Worm (Caenorhabditis elegans) whole organism, young adult: Measurements from ENCODE around the gene W10C6.2.

Source experiments
- B0019.2 ChIP-seq: fragments of 200-800 bp; sonication (Bioruptor generic); conservative IDR thresholded peaks from 2 replicates; pipeline ENCODE4 v1.3.6; 2022; ENCODE audit warnings: missing genetic modification reagents, missing genetic modification characterization, missing compliant biosample characterization
- B0336.3 ChIP-seq: fragments of 200-800 bp; sonication (Bioruptor generic); IDR thresholded peaks from 2 replicates; pipeline ENCODE4 v1.3.6; 2022; ENCODE audit warnings: missing genetic modification characterization, missing compliant biosample characterization
- C06A6.2 ChIP-seq: fragments of 200-800 bp; sonication (Bioruptor generic); conservative IDR thresholded peaks from 2 replicates; pipeline ENCODE4 v1.3.6; 2022; ENCODE audit warnings: missing genetic modification characterization, missing compliant biosample characterization
- F10E7.11 ChIP-seq: sonication (generic microtip); optimal IDR thresholded peaks from 2 replicates; lab custom pipeline; 2017; ENCODE audit warnings: mild to moderate bottlenecking, missing genetic modification characterization, moderate library complexity, missing compliant biosample characterization
- F52B5.7 ChIP-seq: sonication (generic microtip); optimal IDR thresholded peaks from 2 replicates; lab custom pipeline; 2016; ENCODE audit warnings: mild to moderate bottlenecking, missing genetic modification characterization, missing compliant biosample characterization
- K11D2.4 ChIP-seq: fragments of 200-800 bp; sonication (Bioruptor generic); IDR thresholded peaks from 2 replicates; pipeline ENCODE4 v1.3.6; 2022; ENCODE audit warnings: missing genetic modification reagents, missing genetic modification characterization, missing compliant biosample characterization
- Y67H2A.10 ChIP-seq: fragments of 200-800 bp; sonication (Bioruptor generic); conservative IDR thresholded peaks from 2 replicates; pipeline ENCODE4 v1.3.6; 2022; ENCODE audit warnings: missing genetic modification reagents, missing genetic modification characterization, missing compliant biosample characterization
- ZK185.1 ChIP-seq: sonication (generic microtip); optimal IDR thresholded peaks from 2 replicates; lab custom pipeline; 2016; ENCODE audit warnings: mild to moderate bottlenecking, missing genetic modification characterization, missing compliant biosample characterization; ENCODE audit not compliant: poor library complexity, severe bottlenecking
- akir-1 ChIP-seq: fragments of 200-800 bp; sonication (Bioruptor generic); optimal IDR thresholded peaks from 2 replicates; lab custom pipeline; 2018; ENCODE audit warnings: mild to moderate bottlenecking, missing genetic modification characterization, moderate library complexity, missing compliant biosample characterization
- aptf-2 ChIP-seq: fragments of 200-800 bp; sonication (Bioruptor generic); conservative IDR thresholded peaks from 2 replicates; pipeline ENCODE4 v1.3.6; 2022; ENCODE audit warnings: missing genetic modification reagents, missing genetic modification characterization, missing compliant biosample characterization
- attf-6 ChIP-seq: fragments of 200-800 bp; sonication (Bioruptor generic); IDR thresholded peaks from 2 replicates; pipeline ENCODE4 v1.3.6; 2022; ENCODE audit warnings: missing genetic modification reagents, missing genetic modification characterization, missing compliant biosample characterization
- ceh-27 ChIP-seq: fragments of 200-800 bp; sonication (Bioruptor generic); optimal IDR thresholded peaks from 2 replicates; lab custom pipeline; 2018; ENCODE audit warnings: mild to moderate bottlenecking, missing genetic modification characterization, moderate library complexity, missing compliant biosample characterization
- ceh-58 ChIP-seq: fragments of 200-800 bp; sonication (Bioruptor generic); IDR thresholded peaks from 2 replicates; pipeline ENCODE4 v1.3.6; 2022; ENCODE audit warnings: missing genetic modification characterization, missing compliant biosample characterization
- ceh-79 ChIP-seq: sonication (generic microtip); optimal IDR thresholded peaks from 2 replicates; lab custom pipeline; 2017; ENCODE audit warnings: mild to moderate bottlenecking, missing genetic modification characterization, missing compliant biosample characterization
- die-1 ChIP-seq: sonication (generic microtip); optimal IDR thresholded peaks from 2 replicates; lab custom pipeline; 2016; ENCODE audit warnings: missing genotype, mild to moderate bottlenecking, missing genetic modification characterization, missing compliant biosample characterization
- dox-1 ChIP-seq: fragments of 200-800 bp; sonication (Bioruptor generic); IDR thresholded peaks from 2 replicates; pipeline ENCODE4 v1.3.6; 2022; ENCODE audit warnings: missing genetic modification reagents, missing genetic modification characterization, missing compliant biosample characterization
- egl-44 ChIP-seq: fragments of 200-800 bp; sonication (Bioruptor generic); IDR thresholded peaks from 2 replicates; pipeline ENCODE4 v1.3.6; 2022; ENCODE audit warnings: missing genetic modification reagents, missing genetic modification characterization, missing compliant biosample characterization
- egrh-3 ChIP-seq: fragments of 200-800 bp; sonication (Bioruptor generic); IDR thresholded peaks from 2 replicates; pipeline ENCODE4 v1.3.6; 2022; ENCODE audit warnings: missing genetic modification reagents, missing genetic modification characterization, missing compliant biosample characterization
- fkh-3 ChIP-seq: sonication (generic microtip); optimal IDR thresholded peaks from 2 replicates; lab custom pipeline; 2016; ENCODE audit warnings: mild to moderate bottlenecking, missing genetic modification characterization, missing compliant biosample characterization
- gei-17 ChIP-seq: fragments of 200-800 bp; sonication (Bioruptor generic); optimal IDR thresholded peaks from 2 replicates; lab custom pipeline; 2018; ENCODE audit warnings: mild to moderate bottlenecking, missing genetic modification characterization, missing compliant biosample characterization
- hlh-12 ChIP-seq: sonication (generic microtip); optimal IDR thresholded peaks from 2 replicates; lab custom pipeline; 2016; ENCODE audit warnings: missing genetic modification characterization, missing compliant biosample characterization
- lag-1 ChIP-seq: fragments of 200-800 bp; sonication (Bioruptor generic); IDR thresholded peaks from 2 replicates; pipeline ENCODE4 v1.3.6; 2022; ENCODE audit warnings: missing genetic modification reagents, missing genetic modification characterization, missing compliant biosample characterization
- lir-1 ChIP-seq: fragments of 200-800 bp; sonication (Bioruptor generic); conservative IDR thresholded peaks from 2 replicates; pipeline ENCODE4 v1.3.6; 2022; ENCODE audit warnings: missing genetic modification reagents, missing genetic modification characterization, missing compliant biosample characterization
- madf-6 ChIP-seq: fragments of 200-800 bp; sonication (Bioruptor generic); IDR thresholded peaks from 2 replicates; pipeline ENCODE4 v1.3.6; 2022; ENCODE audit warnings: missing genetic modification reagents, missing genetic modification characterization, missing compliant biosample characterization
- mes-4 ChIP-seq: sonication (generic microtip); optimal IDR thresholded peaks from 2 replicates; lab custom pipeline; 2016; ENCODE audit warnings: missing genotype, missing genetic modification characterization, missing compliant biosample characterization
- nfya-1 ChIP-seq: sonication (generic microtip); optimal IDR thresholded peaks from 2 replicates; lab custom pipeline; 2017; ENCODE audit warnings: antibody characterized with exemption, missing compliant biosample characterization, missing genetic modification characterization, borderline replicate concordance; ENCODE audit not compliant: insufficient read depth
- nhr-120 ChIP-seq: fragments of 200-800 bp; sonication (Bioruptor generic); IDR thresholded peaks from 2 replicates; pipeline ENCODE4 v1.3.6; 2022; ENCODE audit warnings: missing genetic modification characterization, missing compliant biosample characterization
- nhr-90 ChIP-seq: sonication (generic microtip); optimal IDR thresholded peaks from 2 replicates; lab custom pipeline; 2016; ENCODE audit warnings: missing genotype, mild to moderate bottlenecking, missing genetic modification characterization, missing compliant biosample characterization
- pbrm-1 ChIP-seq: fragments of 200-800 bp; sonication (Bioruptor generic); IDR thresholded peaks from 2 replicates; pipeline ENCODE4 v1.3.6; 2022; ENCODE audit warnings: missing genetic modification reagents, missing genetic modification characterization, missing compliant biosample characterization
- pha-4 ChIP-seq: fragments of 150-350 bp; sonication (generic microtip); optimal IDR thresholded peaks from 2 replicates; lab custom pipeline; 2014; ENCODE audit warnings: missing biosample characterization, missing genetic modification reagents, missing genetic modification characterization
- repo-1 ChIP-seq: sonication (generic microtip); optimal IDR thresholded peaks from 2 replicates; lab custom pipeline; 2017; ENCODE audit warnings: mild to moderate bottlenecking, missing genetic modification characterization, missing compliant biosample characterization
- sea-2 ChIP-seq: fragments of 200-800 bp; sonication (Bioruptor generic); IDR thresholded peaks from 2 replicates; pipeline ENCODE4 v1.3.6; 2022; ENCODE audit warnings: missing genetic modification characterization, missing compliant biosample characterization
- snpc-1.3 ChIP-seq: sonication (generic microtip); optimal IDR thresholded peaks from 2 replicates; lab custom pipeline; 2017; ENCODE audit warnings: missing genetic modification characterization, mild to moderate bottlenecking, missing compliant biosample characterization, antibody characterized with exemption, moderate library complexity, missing genotype, missing genetic modification reagents; ENCODE audit not compliant: insufficient read depth
- snpc-4 ChIP-seq, 5 experiments: fragments of 150-350 bp in 1 of 5; sonication (generic microtip) in 4 of 5; optimal IDR thresholded peaks; 2 replicates each; lab custom pipeline; 2014 to 2018; ENCODE audit warnings: missing genetic modification characterization in 5 of 5, missing biosample characterization in 3 of 5, antibody characterized with exemption in 2 of 5, mild to moderate bottlenecking in 2 of 5, missing compliant biosample characterization in 2 of 5, missing genotype in 2 of 5, moderate library complexity in 2 of 5, missing genetic modification reagents in 1 of 5
- tbx-9 ChIP-seq: sonication (generic microtip); optimal IDR thresholded peaks from 2 replicates; lab custom pipeline; 2016; ENCODE audit warnings: borderline replicate concordance, missing genetic modification characterization, inconsistent platforms, missing compliant biosample characterization
- unc-62 ChIP-seq: fragments of 150-350 bp; optimal IDR thresholded peaks from 2 replicates; lab custom pipeline; 2014; ENCODE audit warnings: missing biosample characterization, missing genetic modification reagents, missing genetic modification characterization
- ztf-25 ChIP-seq: fragments of 200-800 bp; sonication (Bioruptor generic); IDR thresholded peaks from 2 replicates; pipeline ENCODE4 v1.3.6; 2022; ENCODE audit warnings: missing genetic modification reagents, missing genetic modification characterization, missing compliant biosample characterization

The W10C6.2 gene

DNA sequence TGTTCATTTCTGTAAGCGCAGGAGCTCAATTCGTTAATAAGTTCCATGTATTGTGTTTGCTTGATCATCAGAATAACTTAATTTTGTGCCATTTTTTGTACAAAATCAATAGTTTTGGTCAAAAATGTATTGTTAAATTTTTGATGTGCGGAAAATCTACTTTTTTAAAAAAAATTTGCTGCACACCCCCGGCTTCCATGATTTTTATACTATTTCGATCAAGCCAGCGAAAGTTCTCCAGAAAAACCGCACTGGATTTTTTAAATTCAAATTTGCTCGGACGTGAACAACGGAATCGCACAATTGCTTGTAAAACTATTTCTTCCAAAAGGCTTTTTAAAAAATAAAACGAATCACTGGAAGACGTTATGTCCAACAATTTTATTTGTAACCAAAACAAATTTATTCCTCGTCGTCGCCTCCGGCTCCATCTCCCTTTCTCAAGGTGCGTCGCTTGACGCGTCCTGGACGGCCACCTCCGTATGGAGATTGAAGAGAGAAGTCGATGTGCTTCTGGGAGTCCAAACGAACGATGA is 3.4 kb upstream of the W10C6.2 start (continued):
- TF ChIP-seq B0336.3 (GFP tag; lab: Robert Waterston, UW) (peak; percentile 79), egrh-3 (GFP tag; lab: Robert Waterston, UW) (no peak), B0019.2 (no peak), K11D2.4 (GFP tag; lab: Robert Waterston, UW) (no peak), nfya-1 (tag; lab: Kevin White, UChicago) (no peak), repo-1 (no peak), ZK185.1 (tag; lab: Kevin White, UChicago) (no peak), tbx-9 (tag; lab: Kevin White, UChicago) (no peak), snpc-4 (GFP tag; optimal IDR thresholded peaks at IDR 0.05; lab: Kevin White, UChicago) (peak; percentile 0), snpc-4 (tag; optimal IDR thresholded peaks at IDR 0.05; lab: Kevin White, UChicago) (peak in 1 of 4 experiments; percentile 0), die-1 (tag; lab: Kevin White, UChicago) (peak; percentile 50), hlh-12 (no peak), Y67H2A.10 (GFP tag; lab: Robert Waterston, UW) (no peak), pha-4 (tag; lab: Kevin White, UChicago) (no peak), lag-1 (GFP tag; lab: Robert Waterston, UW) (no peak), snpc-1.3 (tag; lab: Kevin White, UChicago) (peak; percentile 46), gei-17 (no peak), madf-6 (GFP tag; lab: Robert Waterston, UW) (peak; percentile 57), pbrm-1 (GFP tag; lab: Robert Waterston, UW) (0 out of 2 replicates have a peak, but pooled peaks have one; percentile 20), nhr-120 (GFP tag; lab: Robert Waterston, UW) (no peak)
- TF ChIP-seq, all 124 proteins: peak for 24

- no peak for TF ChIP-seq repo-1
- no peak for TF ChIP-seq mes-4 (tag; lab: Kevin White, UChicago)
- TF ChIP-seq C06A6.2 (GFP tag; lab: Robert Waterston, UW) = no peak
- TF ChIP-seq nhr-90 (tag; lab: Kevin White, UChicago) = no peak
- no peak for TF ChIP-seq fkh-3
- no peak for TF ChIP-seq F10E7.11 (tag; lab: Kevin White, UChicago)
- no peak for TF ChIP-seq unc-62 (GFP tag; lab: Kevin White, UChicago)
Observed at ce11 chrII:11112419-11112818, 9.3 kb downstream of the W10C6.2 start, which contains the start of gene mat-2. TSS of gene mat-2 (plus strand) at chrII:11112719.

- TF ChIP-seq ceh-27 (no peak), nfya-1 (tag; lab: Kevin White, UChicago) (no peak), pbrm-1 (GFP tag; lab: Robert Waterston, UW) (no peak), ceh-79 (no peak), gei-17 (no peak), die-1 (tag; lab: Kevin White, UChicago) (no peak), akir-1 (GFP tag; lab: Kevin White, UChicago) (no peak), ceh-58 (GFP tag; lab: Robert Waterston, UW) (no peak), B0019.2 (no peak), repo-1 (no peak), ztf-25 (GFP tag; lab: Robert Waterston, UW) (no peak), attf-6 (GFP tag; lab: Robert Waterston, UW) (no peak), lir-1 (GFP tag; lab: Robert Waterston, UW) (no peak), sea-2 (no peak), fkh-3 (no peak), aptf-2 (GFP tag; lab: Robert Waterston, UW) (no peak), F52B5.7 (tag; lab: Kevin White, UChicago) (no peak), egl-44 (GFP tag; lab: Robert Waterston, UW) (no peak), snpc-1.3 (tag; lab: Kevin White, UChicago) (no peak), dox-1 (GFP tag; lab: Robert Waterston, UW) (no peak)
Observed at ce11 chrII:11111107-11111506, 10.6 kb downstream of the W10C6.2 start, which contains the start of gene glb-4. TSS of gene glb-4 (minus strand) at chrII:11111207.
